Fruit fly (Drosophila melanogaster): Measurements from ENCODE around the gene CG12483.
A peak's percentile ranks its signal among the peaks of the same experiment; 100 is the strongest.

The CG12483 gene

dm6 chr3L:145998-146576 lies 47.9 kb upstream of the CG12483 start, which contains the start of gene CG6845 (continued):
- TF ChIP-seq CG42726 (GFP tag; IDR thresholded peaks at IDR 0.05; ENCODE audit: partially characterized antibody) (0 out of 2 replicates have a peak, but pooled peaks have one; percentile 31), CG12659 (GFP tag; optimal IDR thresholded peaks at IDR 0.05) (peak; percentile 26), hbn (GFP tag; IDR thresholded peaks at IDR 0.05; ENCODE audit: partially characterized antibody) (peak; percentile 81), HHEX (GFP tag; optimal IDR thresholded peaks at IDR 0.05) (no peak), CG9437 (GFP tag; optimal IDR thresholded peaks at IDR 0.05) (no peak), Scr (GFP tag; IDR thresholded peaks at IDR 0.05; ENCODE audit: partially characterized antibody) (peak; percentile 71), CG1647 (GFP tag; optimal IDR thresholded peaks at IDR 0.05) (no peak), Dp (GFP tag; optimal IDR thresholded peaks at IDR 0.05) (peak; percentile 99), sug (tag; optimal IDR thresholded peaks at IDR 0.05) (peak; percentile 43), Nf-YC (tag; optimal IDR thresholded peaks at IDR 0.05) (peak; percentile 9), CG11247 (GFP tag; IDR thresholded peaks at IDR 0.05) (no peak), CG16813 (GFP tag; IDR thresholded peaks at IDR 0.05; ENCODE audit: partially characterized antibody) (peak; percentile 70), zen2 (GFP tag; IDR thresholded peaks at IDR 0.05; ENCODE audit: partially characterized antibody) (peak; percentile 88), hb (GFP tag; IDR thresholded peaks at IDR 0.05; ENCODE audit: partially characterized antibody) (peak; percentile 81), CG13287 (GFP tag; IDR thresholded peaks at IDR 0.05; ENCODE audit: partially characterized antibody) (peak; percentile 93), HLH4C (GFP tag; IDR thresholded peaks at IDR 0.05; ENCODE audit: partially characterized antibody) (peak; percentile 93), Antp (GFP tag; optimal IDR thresholded peaks at IDR 0.05) (no peak), chinmo (GFP tag; IDR thresholded peaks at IDR 0.05; ENCODE audit: partially characterized antibody) (peak; percentile 74; the same call in 1 of the 4 replicates), eve (GFP tag; optimal IDR thresholded peaks at IDR 0.05) (no peak), knrl (GFP tag; IDR thresholded peaks at IDR 0.05; ENCODE audit: partially characterized antibody) (peak; percentile 38; the same call in 2 of the 3 replicates), crp (GFP tag; optimal IDR thresholded peaks at IDR 0.05) (no peak), D (optimal IDR thresholded peaks at IDR 0.05) (peak; percentile 23), D (GFP tag; optimal IDR thresholded peaks at IDR 0.05) (peak; percentile 51), mam (GFP tag; optimal IDR thresholded peaks at IDR 0.05) (no peak), Sry-δ (GFP tag; optimal IDR thresholded peaks at IDR 0.05) (peak; percentile 73), CG3407 (GFP tag; optimal IDR thresholded peaks at IDR 0.05) (no peak), vnd (GFP tag; IDR thresholded peaks at IDR 0.05; ENCODE audit: partially characterized antibody) (peak; percentile 73), Nf-YB (GFP tag; optimal IDR thresholded peaks at IDR 0.05) (no peak), CG33213 (GFP tag; optimal IDR thresholded peaks at IDR 0.05) (peak; percentile 33), Xrp1 (GFP tag; IDR thresholded peaks at IDR 0.05) (no peak), nerfin-2 (GFP tag; IDR thresholded peaks at IDR 0.05; ENCODE audit: partially characterized antibody) (peak; percentile 92), seq (GFP tag; IDR thresholded peaks at IDR 0.05) (no peak), so (GFP tag; IDR thresholded peaks at IDR 0.05) (no peak), CG10147 (GFP tag; optimal IDR thresholded peaks at IDR 0.05) (no peak), CG11398 (GFP tag; optimal IDR thresholded peaks at IDR 0.05) (no peak), Hmr (GFP tag; optimal IDR thresholded peaks at IDR 0.05) (peak; percentile 36), CG9609 (GFP tag; optimal IDR thresholded peaks at IDR 0.05) (no peak), CG15601 (tag; optimal IDR thresholded peaks at IDR 0.05) (peak; percentile 21), Hr51 (GFP tag; optimal IDR thresholded peaks at IDR 0.05) (no peak), CG34422 (GFP tag; IDR thresholded peaks at IDR 0.05) (no peak), Opbp (GFP tag; IDR thresholded peaks at IDR 0.05; ENCODE audit: partially characterized antibody) (peak; percentile 72; the same call in 2 of the 3 replicates), grau (tag; optimal IDR thresholded peaks at IDR 0.05) (no peak), CG3995 (GFP tag; optimal IDR thresholded peaks at IDR 0.05) (no peak), her (GFP tag; optimal IDR thresholded peaks at IDR 0.05) (no peak), CG9797 (GFP tag; optimal IDR thresholded peaks at IDR 0.05) (peak; percentile 90), phol (tag; optimal IDR thresholded peaks at IDR 0.05) (peak; percentile 34), trem (tag; optimal IDR thresholded peaks at IDR 0.05) (peak; percentile 81), gce (GFP tag; IDR thresholded peaks at IDR 0.05) (no peak)

All from whole organism, embryonic.